Worm (Caenorhabditis elegans): Measurements from ENCODE around the gene znf-706.

znf-706 gene

DNA sequence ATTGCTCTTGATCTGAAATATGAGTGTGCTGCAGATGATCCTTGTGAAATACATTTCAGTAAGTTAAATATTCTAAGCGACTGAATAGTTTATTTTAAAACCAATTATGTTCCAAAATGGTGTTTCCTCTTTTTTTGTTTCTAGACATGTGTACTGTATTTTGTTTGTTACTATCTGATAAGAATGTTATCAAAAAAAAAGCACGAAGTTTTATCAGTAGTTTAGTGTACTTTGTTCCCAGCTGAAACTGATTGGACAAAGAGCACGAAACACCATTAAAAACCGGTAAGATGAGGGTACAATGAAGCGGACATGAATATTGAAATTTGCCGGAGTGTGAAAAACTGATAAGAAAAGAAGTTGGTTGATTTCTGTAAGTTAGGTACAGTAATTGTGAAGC lies 25.8 kb downstream of the znf-706 start:
- TF ChIP-seq odd-2 (tag; optimal IDR thresholded peaks at IDR 0.05) = no peak
- TF ChIP-seq unc-42 (tag; optimal IDR thresholded peaks at IDR 0.05) = no peak
- TF ChIP-seq ceh-31 (tag; optimal IDR thresholded peaks at IDR 0.05) = no peak
- TF ChIP-seq elt-2 (tag; optimal IDR thresholded peaks at IDR 0.05) = peak; percentile 73
- no peak for TF ChIP-seq ceh-24 (tag; optimal IDR thresholded peaks at IDR 0.05)
- no peak for TF ChIP-seq K09A11.1 (tag; optimal IDR thresholded peaks at IDR 0.05; ENCODE audit: insufficient read depth)
- TF ChIP-seq unc-55 (GFP tag; optimal IDR thresholded peaks at IDR 0.05) = no peak
- TF ChIP-seq nhr-11 (tag; optimal IDR thresholded peaks at IDR 0.05) = no peak
- TF ChIP-seq ceh-18 (tag; optimal IDR thresholded peaks at IDR 0.05) = no peak

DNA sequence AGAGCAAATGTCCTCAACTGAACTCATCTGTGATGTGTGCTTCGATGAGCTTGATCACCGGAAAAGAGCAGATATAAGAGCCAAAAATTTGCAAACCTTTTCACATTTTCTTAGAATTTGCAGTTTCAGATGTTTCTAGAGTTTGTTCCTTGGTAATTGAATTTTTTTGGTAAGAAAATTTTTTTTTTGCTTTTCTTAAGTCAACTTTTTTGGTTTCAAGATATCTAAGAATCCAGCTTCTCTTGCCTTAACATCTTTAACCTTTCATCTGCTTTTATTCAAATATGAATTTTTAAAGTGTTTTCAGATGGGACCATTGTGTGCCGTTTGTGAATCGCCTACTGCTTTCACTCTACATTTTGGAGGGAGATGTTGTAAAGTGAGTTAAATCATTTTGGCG lies 26.3 kb downstream of the znf-706 start, which contains the start of gene nhr-11:
Gene nhr-11 (plus strand): TSS at position 301 of the 400 bp plus-strand sequence.
- TF ChIP-seq ets-4 (tag; optimal IDR thresholded peaks at IDR 0.05) (no peak), lim-6 (tag; optimal IDR thresholded peaks at IDR 0.05) (no peak), rnt-1 (tag; optimal IDR thresholded peaks at IDR 0.05) (no peak), pat-9 (tag; optimal IDR thresholded peaks at IDR 0.05) (no peak), ceh-9 (tag; optimal IDR thresholded peaks at IDR 0.05) (no peak), pqm-1 (tag; optimal IDR thresholded peaks at IDR 0.05) (no peak), ceh-45 (GFP tag; IDR thresholded peaks at IDR 0.05) (no peak)

DNA sequence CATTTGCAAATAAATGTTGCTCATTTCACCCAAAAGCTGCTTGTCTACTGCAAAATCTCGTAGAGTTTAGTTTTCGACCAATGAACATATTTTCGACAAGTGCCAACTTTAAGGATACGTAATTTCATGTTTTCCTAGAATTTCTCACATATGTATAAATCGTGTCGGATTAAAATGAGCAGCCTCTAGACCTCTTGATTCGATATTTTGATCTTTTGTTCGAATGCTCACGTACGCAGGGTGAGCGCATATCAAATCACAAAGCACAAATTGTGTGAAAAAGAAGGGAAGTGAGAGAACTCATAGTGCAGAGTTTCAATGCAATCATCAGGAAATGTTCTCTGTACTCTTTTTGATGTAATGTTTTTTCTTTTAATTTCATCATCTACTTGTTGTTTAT lies 32.5 kb downstream of the znf-706 start:
- TF ChIP-seq sdc-2 (tag; optimal IDR thresholded peaks at IDR 0.05) (no peak), Y22D7AL.16 (tag; optimal IDR thresholded peaks at IDR 0.05) (no peak), hlh-13 (GFP tag; optimal IDR thresholded peaks at IDR 0.05) (no peak), pros-1 (tag; optimal IDR thresholded peaks at IDR 0.05) (no peak), pat-9 (tag; optimal IDR thresholded peaks at IDR 0.05) (no peak), dve-1 (tag; optimal IDR thresholded peaks at IDR 0.05) (no peak), nfya-1 (tag; optimal IDR thresholded peaks at IDR 0.05) (no peak)

DNA sequence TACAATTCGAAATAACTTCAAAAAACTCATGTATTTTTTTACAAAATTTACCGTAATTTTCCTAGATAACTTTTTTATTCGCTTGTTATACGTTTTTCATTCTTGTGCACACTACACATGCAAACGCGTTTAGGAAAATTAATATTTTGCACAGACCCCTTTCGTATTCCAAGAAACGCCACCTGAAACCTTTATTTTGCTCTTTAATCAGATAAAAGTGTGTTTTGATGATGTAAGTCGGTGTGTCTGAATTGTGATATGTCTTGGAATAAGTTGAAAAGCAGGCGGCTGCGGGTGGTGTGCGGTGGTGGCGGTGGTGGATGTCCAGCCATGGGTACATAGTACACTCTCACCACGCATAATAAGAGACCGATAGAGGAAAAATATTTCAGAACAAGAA lies 42.6 kb downstream of the znf-706 start:
- TF ChIP-seq ceh-14 (tag; optimal IDR thresholded peaks at IDR 0.05) = no peak
- no peak for TF ChIP-seq ets-4 (tag; optimal IDR thresholded peaks at IDR 0.05)
- no peak for TF ChIP-seq sox-4 (tag; optimal IDR thresholded peaks at IDR 0.05)
- no peak for TF ChIP-seq hlh-6 (tag; optimal IDR thresholded peaks at IDR 0.05)
- no peak for TF ChIP-seq hlh-13 (GFP tag; optimal IDR thresholded peaks at IDR 0.05)
- no peak for TF ChIP-seq ref-2 (tag; optimal IDR thresholded peaks at IDR 0.05)
- no peak for TF ChIP-seq unc-86 (tag; optimal IDR thresholded peaks at IDR 0.05)
- no peak for TF ChIP-seq dve-1 (tag; optimal IDR thresholded peaks at IDR 0.05)
- no peak for TF ChIP-seq pros-1 (tag; optimal IDR thresholded peaks at IDR 0.05)
- no peak for TF ChIP-seq K02D7.2 (tag; optimal IDR thresholded peaks at IDR 0.05)
- no peak for TF ChIP-seq ama-1 (optimal IDR thresholded peaks at IDR 0.05)
- TF ChIP-seq fkh-6 (tag; optimal IDR thresholded peaks at IDR 0.05) = no peak

DNA sequence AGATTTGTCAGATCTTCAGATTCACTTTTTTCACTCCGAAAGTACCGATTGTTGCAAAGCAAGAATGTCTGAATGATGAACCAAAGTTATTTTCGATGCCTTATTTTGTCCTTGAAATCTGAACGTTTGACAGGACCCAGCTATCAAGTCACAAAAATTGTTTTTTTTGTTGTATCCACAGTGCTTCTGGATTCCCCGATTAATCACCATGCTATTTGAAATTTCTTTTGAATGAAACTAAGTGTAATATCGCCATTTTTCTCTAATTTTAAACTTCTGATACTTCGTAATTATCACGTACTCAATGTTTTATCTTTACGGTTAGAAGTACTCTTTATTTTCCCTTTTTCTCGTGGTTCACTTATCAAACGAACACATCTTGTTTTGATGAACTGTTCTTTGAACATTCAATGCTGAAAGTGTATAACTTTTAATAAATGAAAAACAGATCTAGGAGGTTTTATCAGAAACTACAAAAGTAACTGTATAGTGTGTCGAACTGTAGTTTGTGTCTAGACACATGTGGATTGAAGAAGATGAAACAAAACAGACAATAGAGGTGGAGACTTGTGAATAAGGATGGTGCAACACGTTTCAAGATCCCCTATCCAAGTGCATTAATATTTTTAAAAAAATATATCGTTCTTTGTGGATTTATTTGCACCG lies 44.4 kb downstream of the znf-706 start:
- TF ChIP-seq ceh-22 (tag; optimal IDR thresholded peaks at IDR 0.05) (no peak), ceh-19 (GFP tag; optimal IDR thresholded peaks at IDR 0.05) (no peak), T23F11.4 (GFP tag; optimal IDR thresholded peaks at IDR 0.05) (no peak), pha-4 (tag; optimal IDR thresholded peaks at IDR 0.05) (no peak), ceh-24 (tag; optimal IDR thresholded peaks at IDR 0.05) (no peak), tbx-2 (tag; optimal IDR thresholded peaks at IDR 0.05) (no peak), pax-1 (tag; optimal IDR thresholded peaks at IDR 0.05) (no peak), sox-4 (tag; optimal IDR thresholded peaks at IDR 0.05) (no peak), mec-3 (tag; optimal IDR thresholded peaks at IDR 0.05; ENCODE audit: borderline replicate concordance) (no peak), tbx-7 (tag; optimal IDR thresholded peaks at IDR 0.05) (no peak), fkh-6 (tag; optimal IDR thresholded peaks at IDR 0.05) (no peak), sdc-2 (tag; optimal IDR thresholded peaks at IDR 0.05) (no peak), Y22D7AL.16 (tag; optimal IDR thresholded peaks at IDR 0.05) (no peak), ceh-31 (tag; optimal IDR thresholded peaks at IDR 0.05) (no peak), pag-3 (tag; optimal IDR thresholded peaks at IDR 0.05; ENCODE audit: borderline replicate concordance) (no peak), unc-3 (GFP tag; conservative IDR thresholded peaks at IDR 0.05) (no peak), unc-3 (tag; optimal IDR thresholded peaks at IDR 0.05) (no peak), nhr-232 (tag; optimal IDR thresholded peaks at IDR 0.05) (no peak)
